Fruit fly (Drosophila melanogaster) whole organism: ENCODE measurements around the gene mRpS21.

Experiments used
- CG8478 ChIP-seq: fragments of >200 bp; optimal IDR thresholded peaks from 2 replicates; lab custom pipeline; 2018; ENCODE audit warnings: inconsistent platforms
- pan ChIP-seq: fragments of >200 bp; optimal IDR thresholded peaks from 2 replicates; lab custom pipeline; 2017
- usp ChIP-seq: fragments of >200 bp; optimal IDR thresholded peaks from 2 replicates; lab custom pipeline; 2017; ENCODE audit warnings: missing biosample characterization, missing genetic modification characterization, mixed read lengths

dm6 chr3R:13397040-13397439 lies 15.4 kb upstream of the mRpS21 start, which contains the start of gene CG14374:
- no peak for TF ChIP-seq pan (lab: Kevin White, UChicago)
- no peak for TF ChIP-seq CG8478 (lab: Kevin White, UChicago)
- TF ChIP-seq usp: no peak
